Worm (Caenorhabditis elegans) whole organism, L1 larva: Measurements from ENCODE around the gene F34H10.3.

Source experiments
- C34B4.2 ChIP-seq: sonication (generic microtip); optimal IDR thresholded peaks from 2 replicates; lab custom pipeline; 2017; ENCODE audit warnings: mild to moderate bottlenecking, missing genetic modification characterization, missing compliant biosample characterization
- F16B12.6 ChIP-seq: fragments of 150-350 bp; optimal IDR thresholded peaks from 2 replicates; lab custom pipeline; 2014; ENCODE audit warnings: missing biosample characterization, missing genetic modification characterization
- aha-1 ChIP-seq: fragments of 150-350 bp; optimal IDR thresholded peaks from 2 replicates; lab custom pipeline; 2014; ENCODE audit warnings: missing biosample characterization, missing genetic modification characterization
- alr-1 ChIP-seq: fragments of 200-800 bp; sonication (Bioruptor generic); optimal IDR thresholded peaks from 2 replicates; lab custom pipeline; 2018; ENCODE audit warnings: borderline replicate concordance, mild to moderate bottlenecking, missing genetic modification characterization, missing compliant biosample characterization
- ceh-8 ChIP-seq: fragments of 200-800 bp; sonication (Bioruptor generic); optimal IDR thresholded peaks from 2 replicates; lab custom pipeline; 2018; ENCODE audit warnings: mild to moderate bottlenecking, missing genetic modification characterization, moderate library complexity, missing compliant biosample characterization
- ceh-82 ChIP-seq, 3 experiments: fragments of 150-350 bp in 1 of 3; sonication (generic microtip) in 2 of 3; optimal IDR thresholded peaks; 2 replicates each; lab custom pipeline; 2014 to 2017; ENCODE audit warnings: missing biosample characterization in 3 of 3, missing genetic modification characterization in 3 of 3
- ceh-88 ChIP-seq: fragments of 200-800 bp; sonication (Bioruptor generic); IDR thresholded peaks from 2 replicates; pipeline ENCODE4 v1.3.6; 2022; ENCODE audit warnings: missing genetic modification characterization, missing compliant biosample characterization
- ceh-90 ChIP-seq: sonication (generic microtip); optimal IDR thresholded peaks from 2 replicates; lab custom pipeline; 2016; ENCODE audit warnings: missing genetic modification characterization, missing compliant biosample characterization
- ces-1 ChIP-seq: fragments of 150-350 bp; optimal IDR thresholded peaks from 2 replicates; lab custom pipeline; 2014; ENCODE audit warnings: missing biosample characterization, missing genetic modification reagents, missing genetic modification characterization
- efl-1 ChIP-seq, 4 experiments: fragments of 150-350 bp; optimal IDR thresholded peaks in 3 of 4; peaks in 1 of 4; 1 replicate in 1 of 4; 2 replicates in 3 of 4; lab custom pipeline; 2014; ENCODE audit warnings: missing biosample characterization in 2 of 4, missing genetic modification characterization in 2 of 4, missing genetic modification reagents in 2 of 4
- egl-13 ChIP-seq: sonication (generic microtip); optimal IDR thresholded peaks from 2 replicates; lab custom pipeline; 2016; ENCODE audit warnings: missing genotype, missing genetic modification reagents, missing genetic modification characterization, missing compliant biosample characterization
- elt-3 ChIP-seq, 6 experiments: fragments of 150-350 bp in 1 of 6; sonication (generic microtip); optimal IDR thresholded peaks; 2 replicates each; lab custom pipeline; 2017 to 2018; ENCODE audit warnings: missing biosample characterization in 6 of 6, missing genetic modification characterization in 6 of 6, inconsistent platforms in 1 of 6
- fkh-10 ChIP-seq: sonication (generic microtip); optimal IDR thresholded peaks from 2 replicates; lab custom pipeline; 2017; ENCODE audit warnings: missing biosample characterization, missing genetic modification reagents, missing genetic modification characterization
- fkh-8 ChIP-seq: sonication (generic microtip); optimal IDR thresholded peaks from 2 replicates; lab custom pipeline; 2016; ENCODE audit warnings: mild to moderate bottlenecking, missing genetic modification characterization, missing compliant biosample characterization
- fos-1 ChIP-seq: fragments of 150-350 bp; optimal IDR thresholded peaks from 2 replicates; lab custom pipeline; 2014; ENCODE audit warnings: missing biosample characterization, missing genetic modification characterization
- grh-1 ChIP-seq: fragments of 200-800 bp; sonication (Bioruptor generic); IDR thresholded peaks from 2 replicates; pipeline ENCODE4 v1.3.6; 2022; ENCODE audit warnings: missing genetic modification reagents, missing genetic modification characterization, missing compliant biosample characterization
- hlh-17 ChIP-seq: fragments of 200-800 bp; sonication (Bioruptor generic); optimal IDR thresholded peaks from 2 replicates; lab custom pipeline; 2018; ENCODE audit warnings: missing genetic modification characterization, mild to moderate bottlenecking, missing compliant biosample characterization, moderate library complexity, borderline replicate concordance
- hpl-2 ChIP-seq: fragments of 150-350 bp; optimal IDR thresholded peaks from 2 replicates; lab custom pipeline; 2014; ENCODE audit warnings: missing biosample characterization, missing genetic modification reagents, missing genetic modification characterization
- irx-1 ChIP-seq: sonication (generic microtip); optimal IDR thresholded peaks from 2 replicates; lab custom pipeline; 2016; ENCODE audit warnings: missing genetic modification characterization, missing compliant biosample characterization
- lin-13 ChIP-seq: fragments of 150-350 bp; optimal IDR thresholded peaks from 2 replicates; lab custom pipeline; 2014; ENCODE audit warnings: missing biosample characterization, missing genetic modification reagents, missing genetic modification characterization
- lin-14 ChIP-seq: fragments of 200-800 bp; sonication (Bioruptor generic); optimal IDR thresholded peaks from 2 replicates; lab custom pipeline; 2018; ENCODE audit warnings: mild to moderate bottlenecking, missing genetic modification characterization, moderate library complexity, missing compliant biosample characterization
- lin-35 ChIP-seq, 2 experiments: fragments of 150-350 bp; optimal IDR thresholded peaks; 2 replicates each; lab custom pipeline; 2014; ENCODE audit warnings: missing biosample characterization in 2 of 2, missing genetic modification characterization in 2 of 2, missing genetic modification reagents in 2 of 2
- lsy-2 ChIP-seq, 2 experiments: fragments of 150-350 bp; optimal IDR thresholded peaks; 2 replicates each; lab custom pipeline; 2014; ENCODE audit warnings: missing biosample characterization in 2 of 2, missing genetic modification characterization in 2 of 2
- mab-9 ChIP-seq: fragments of 200-800 bp; sonication (Bioruptor generic); IDR thresholded peaks from 2 replicates; pipeline ENCODE4 v1.3.6; 2022; ENCODE audit warnings: missing genetic modification reagents, missing genetic modification characterization, missing compliant biosample characterization
- nhr-19 ChIP-seq: fragments of 200-800 bp; sonication (Bioruptor generic); conservative IDR thresholded peaks from 2 replicates; pipeline ENCODE4 v1.3.6; 2022; ENCODE audit warnings: missing genetic modification characterization, missing compliant biosample characterization
- nhr-20 ChIP-seq: sonication (generic microtip); optimal IDR thresholded peaks from 2 replicates; lab custom pipeline; 2016; ENCODE audit warnings: mild to moderate bottlenecking, missing genetic modification characterization, missing compliant biosample characterization
- nhr-237 ChIP-seq: fragments of 150-350 bp; optimal IDR thresholded peaks from 2 replicates; lab custom pipeline; 2014; ENCODE audit warnings: missing biosample characterization, missing genetic modification characterization
- nhr-28 ChIP-seq: fragments of 150-350 bp; optimal IDR thresholded peaks from 2 replicates; lab custom pipeline; 2014; ENCODE audit warnings: missing biosample characterization, missing genetic modification characterization
- nhr-47 ChIP-seq: sonication (generic microtip); optimal IDR thresholded peaks from 2 replicates; lab custom pipeline; 2016; ENCODE audit warnings: mild to moderate bottlenecking, missing genetic modification characterization, moderate library complexity, missing compliant biosample characterization
- nhr-71 ChIP-seq: sonication (generic microtip); optimal IDR thresholded peaks from 2 replicates; lab custom pipeline; 2016; ENCODE audit warnings: mild to moderate bottlenecking, missing genetic modification characterization, moderate library complexity, missing compliant biosample characterization
- nhr-77 ChIP-seq: fragments of 150-350 bp; optimal IDR thresholded peaks from 2 replicates; lab custom pipeline; 2014; ENCODE audit warnings: missing biosample characterization, missing genetic modification characterization
- nhr-85 ChIP-seq: sonication (generic microtip); peaks from one replicate; lab custom pipeline; 2016; ENCODE audit warnings: missing genetic modification characterization, inconsistent platforms, missing compliant biosample characterization
- nhr-90 ChIP-seq: sonication (generic microtip); optimal IDR thresholded peaks from 2 replicates; lab custom pipeline; 2016; ENCODE audit warnings: mild to moderate bottlenecking, missing genetic modification characterization, missing compliant biosample characterization; ENCODE audit not compliant: poor library complexity
- pag-3 ChIP-seq: sonication (generic microtip); optimal IDR thresholded peaks from 2 replicates; lab custom pipeline; 2017; ENCODE audit warnings: missing genetic modification characterization, mild to moderate bottlenecking, missing compliant biosample characterization, antibody characterized with exemption, borderline replicate concordance; ENCODE audit not compliant: insufficient read depth
- pax-3 ChIP-seq: fragments of 200-800 bp; sonication (Bioruptor generic); optimal IDR thresholded peaks from 2 replicates; lab custom pipeline; 2018; ENCODE audit warnings: mild to moderate bottlenecking, missing genetic modification characterization, moderate library complexity, missing compliant biosample characterization
- skn-1 ChIP-seq: fragments of 150-350 bp; optimal IDR thresholded peaks from 2 replicates; lab custom pipeline; 2014; ENCODE audit warnings: missing biosample characterization, missing genetic modification characterization
- snu-23 ChIP-seq: sonication (generic microtip); optimal IDR thresholded peaks from 2 replicates; lab custom pipeline; 2016; ENCODE audit warnings: missing genetic modification characterization, missing compliant biosample characterization
- sox-4 ChIP-seq: sonication (generic microtip); optimal IDR thresholded peaks from 2 replicates; lab custom pipeline; 2016; ENCODE audit warnings: missing genetic modification characterization, missing compliant biosample characterization
- swsn-7 ChIP-seq: sonication (generic microtip); optimal IDR thresholded peaks from 2 replicates; lab custom pipeline; 2016; ENCODE audit warnings: missing genetic modification characterization, missing compliant biosample characterization
- tlp-1 ChIP-seq: fragments of 150-350 bp; optimal IDR thresholded peaks from 2 replicates; lab custom pipeline; 2014; ENCODE audit warnings: missing biosample characterization, missing genetic modification characterization
- unc-130 ChIP-seq: fragments of 150-350 bp; optimal IDR thresholded peaks from 2 replicates; lab custom pipeline; 2017; ENCODE audit warnings: missing biosample characterization, missing genetic modification characterization, inconsistent platforms
- vab-15 ChIP-seq: sonication (generic microtip); optimal IDR thresholded peaks from 2 replicates; lab custom pipeline; 2017; ENCODE audit warnings: missing genotype, mild to moderate bottlenecking, missing genetic modification characterization, missing compliant biosample characterization
- xbp-1 ChIP-seq: sonication (generic microtip); optimal IDR thresholded peaks from 2 replicates; lab custom pipeline; 2016; ENCODE audit warnings: missing genetic modification characterization, missing compliant biosample characterization
- zip-4 ChIP-seq: fragments of 200-800 bp; sonication (Bioruptor generic); optimal IDR thresholded peaks from 2 replicates; lab custom pipeline; 2018; ENCODE audit warnings: mild to moderate bottlenecking, missing genetic modification characterization, moderate library complexity, missing compliant biosample characterization

F34H10.3 gene

DNA sequence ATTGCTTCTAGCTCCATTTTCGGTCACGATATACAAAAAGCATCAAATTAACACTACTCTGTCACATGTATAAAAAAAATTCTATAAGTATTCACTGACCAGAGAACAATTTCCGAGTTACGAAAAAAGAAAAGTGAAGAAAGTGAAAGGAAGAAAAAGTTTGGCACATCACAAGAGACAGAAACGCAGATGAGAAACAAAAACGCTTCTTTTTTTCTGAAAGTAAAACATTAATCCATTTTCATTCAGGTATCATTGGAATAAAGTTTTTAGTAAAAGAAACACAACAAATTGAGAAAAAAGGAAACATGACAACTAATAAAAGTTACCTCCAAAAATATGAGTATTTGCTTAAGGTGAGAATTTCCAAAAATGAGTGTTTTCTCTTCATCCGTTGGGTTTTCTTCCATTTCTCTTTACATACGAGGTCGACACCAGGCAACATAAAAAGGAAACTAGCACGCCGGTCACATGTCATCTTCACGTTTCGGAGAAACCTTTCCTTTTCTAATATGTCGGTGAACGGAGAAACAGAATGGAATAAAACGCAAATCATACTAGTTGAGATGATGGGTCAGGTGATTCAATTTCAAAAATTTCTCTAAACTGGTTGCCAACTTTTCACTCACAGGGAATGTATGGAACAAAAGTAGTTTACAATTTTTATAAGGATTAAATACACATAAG, 8.1 kb upstream of the F34H10.3 start (continued):
- TF ChIP-seq lin-14 (peak; percentile 78), nhr-28 (tag; lab: Kevin White, UChicago) (no peak), nhr-47 (tag; lab: Kevin White, UChicago) (peak; percentile 33), nhr-85 (tag; lab: Kevin White, UChicago) (peak; percentile 96), ceh-88 (GFP tag; lab: Robert Waterston, UW) (0 out of 2 replicates have a peak, but pooled peaks have one; percentile 13), hpl-2 (GFP tag; lab: Kevin White, UChicago) (no peak), nhr-71 (tag; lab: Kevin White, UChicago) (peak; percentile 61), lin-35 (GFP tag; optimal IDR thresholded peaks at IDR 0.05; lab: Kevin White, UChicago) (peak; percentile 23 to 75), skn-1 (tag; lab: Kevin White, UChicago) (peak; percentile 32), mab-9 (GFP tag; lab: Robert Waterston, UW) (no peak), ces-1 (GFP tag; lab: Kevin White, UChicago) (no peak), ceh-90 (tag; lab: Kevin White, UChicago) (no peak), grh-1 (GFP tag; lab: Robert Waterston, UW) (peak; percentile 71), pag-3 (tag; lab: Kevin White, UChicago) (no peak), sox-4 (tag; lab: Kevin White, UChicago) (peak; percentile 47), nhr-20 (tag; lab: Kevin White, UChicago) (peak; percentile 76), irx-1 (tag; lab: Kevin White, UChicago) (peak; percentile 48), elt-3 (tag; optimal IDR thresholded peaks at IDR 0.05; lab: Kevin White, UChicago) (peak in 2 of 6 experiments; percentile 18 to 20), alr-1 (no peak), nhr-19 (GFP tag; lab: Robert Waterston, UW) (peak; percentile 26; the same call in 1 of the 2 replicates), lsy-2 (tag; optimal IDR thresholded peaks at IDR 0.05; lab: Kevin White, UChicago) (peak; percentile 6 to 24), ceh-8 (peak; percentile 47)

DNA sequence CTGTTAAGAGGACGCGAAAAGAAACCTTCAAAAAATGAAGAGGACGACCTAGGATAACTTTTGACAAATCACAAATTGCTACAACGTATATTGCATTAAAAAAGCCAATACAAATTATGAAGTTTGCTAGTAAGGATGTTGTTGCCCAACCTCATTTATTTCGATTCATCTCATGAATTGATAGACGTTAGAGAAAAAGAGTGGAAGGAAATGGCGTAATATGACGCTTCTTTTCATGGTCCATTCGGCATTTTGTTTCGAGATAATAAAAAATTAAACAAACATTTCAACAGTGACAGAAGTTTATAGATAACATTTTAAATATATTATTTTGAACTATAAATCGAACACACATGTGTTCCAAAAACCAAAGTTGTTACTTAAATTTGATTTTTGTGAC, 6.1 kb upstream of the F34H10.3 start:
- TF ChIP-seq lin-14, result peak; percentile 51
- TF ChIP-seq lin-13, result no peak
- TF ChIP-seq lsy-2 (tag; optimal IDR thresholded peaks at IDR 0.05; lab: Kevin White, UChicago), result peak in 1 of 2 experiments; percentile 20
- TF ChIP-seq nhr-71 (tag; lab: Kevin White, UChicago), result peak; percentile 18

DNA sequence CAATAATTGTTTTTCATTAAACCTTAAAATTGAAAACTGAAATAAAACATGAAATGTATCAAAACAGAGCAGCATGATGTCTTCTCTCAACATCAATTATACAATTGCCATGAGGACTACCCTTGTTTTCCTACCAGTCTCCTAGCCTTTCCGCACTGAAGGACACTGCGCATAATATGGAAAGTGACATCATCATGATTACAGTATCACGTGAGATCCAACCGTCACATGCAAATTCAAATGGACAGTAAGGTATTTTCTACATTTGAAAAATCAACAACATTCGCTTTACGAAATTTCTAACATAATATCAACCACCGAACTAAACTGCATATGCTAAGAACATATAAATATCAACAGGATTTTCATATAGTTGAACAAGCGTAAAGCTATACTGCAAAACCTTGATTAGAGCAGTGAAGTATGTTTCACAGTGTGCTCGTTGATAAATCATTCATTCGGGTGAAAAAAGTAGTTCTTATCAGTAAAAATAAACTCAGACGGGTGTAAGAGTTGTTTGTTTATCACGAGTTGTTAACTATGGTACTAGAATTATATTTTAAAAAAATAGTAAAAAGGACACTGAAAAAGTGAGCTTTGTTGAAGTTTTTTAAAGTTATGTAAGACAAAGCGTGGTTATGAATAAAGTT, 4.1 kb upstream of the F34H10.3 start:
- TF ChIP-seq swsn-7 (tag; lab: Kevin White, UChicago) (peak; percentile 4), C34B4.2 (tag; lab: Kevin White, UChicago) (no peak), xbp-1 (tag; lab: Kevin White, UChicago) (peak; percentile 41), nhr-77 (tag; lab: Kevin White, UChicago) (no peak), lin-35 (GFP tag; optimal IDR thresholded peaks at IDR 0.05; lab: Kevin White, UChicago) (peak in 1 of 2 experiments; percentile 68), skn-1 (tag; lab: Kevin White, UChicago) (no peak), nhr-20 (tag; lab: Kevin White, UChicago) (peak; percentile 82), efl-1 (optimal IDR thresholded peaks at IDR 0.05; lab: Kevin White, UChicago) (peak in 1 of 2 experiments; percentile 4), efl-1 (GFP tag; optimal IDR thresholded peaks at IDR 0.05 in 1 of 2; lab: Kevin White, UChicago) (no peak), nhr-237 (tag; lab: Kevin White, UChicago) (no peak), ceh-88 (GFP tag; lab: Robert Waterston, UW) (0 out of 2 replicates have a peak, but pooled peaks have one; percentile 26), nhr-90 (peak; percentile 75), snu-23 (peak; percentile 78), F16B12.6 (tag; lab: Kevin White, UChicago) (no peak), fos-1 (tag; lab: Kevin White, UChicago) (no peak), tlp-1 (tag; lab: Kevin White, UChicago) (no peak), aha-1 (no peak), fkh-10 (GFP tag; lab: Kevin White, UChicago) (no peak), pax-3 (tag; lab: Kevin White, UChicago) (no peak), irx-1 (tag; lab: Kevin White, UChicago) (no peak), mab-9 (GFP tag; lab: Robert Waterston, UW) (no peak), grh-1 (GFP tag; lab: Robert Waterston, UW) (peak; percentile 48; the same call in 1 of the 2 replicates), fkh-8 (tag; lab: Kevin White, UChicago) (no peak), vab-15 (tag; lab: Kevin White, UChicago) (peak; percentile 20), zip-4 (GFP tag; lab: Kevin White, UChicago) (no peak), egl-13 (tag; lab: Kevin White, UChicago) (no peak), unc-130 (tag; lab: Kevin White, UChicago) (no peak), ceh-82 (tag; optimal IDR thresholded peaks at IDR 0.05; lab: Kevin White, UChicago) (no peak), hlh-17 (no peak)
